Fruit fly (Drosophila melanogaster): ENCODE measurements around the gene dyl.

dyl gene

DNA sequence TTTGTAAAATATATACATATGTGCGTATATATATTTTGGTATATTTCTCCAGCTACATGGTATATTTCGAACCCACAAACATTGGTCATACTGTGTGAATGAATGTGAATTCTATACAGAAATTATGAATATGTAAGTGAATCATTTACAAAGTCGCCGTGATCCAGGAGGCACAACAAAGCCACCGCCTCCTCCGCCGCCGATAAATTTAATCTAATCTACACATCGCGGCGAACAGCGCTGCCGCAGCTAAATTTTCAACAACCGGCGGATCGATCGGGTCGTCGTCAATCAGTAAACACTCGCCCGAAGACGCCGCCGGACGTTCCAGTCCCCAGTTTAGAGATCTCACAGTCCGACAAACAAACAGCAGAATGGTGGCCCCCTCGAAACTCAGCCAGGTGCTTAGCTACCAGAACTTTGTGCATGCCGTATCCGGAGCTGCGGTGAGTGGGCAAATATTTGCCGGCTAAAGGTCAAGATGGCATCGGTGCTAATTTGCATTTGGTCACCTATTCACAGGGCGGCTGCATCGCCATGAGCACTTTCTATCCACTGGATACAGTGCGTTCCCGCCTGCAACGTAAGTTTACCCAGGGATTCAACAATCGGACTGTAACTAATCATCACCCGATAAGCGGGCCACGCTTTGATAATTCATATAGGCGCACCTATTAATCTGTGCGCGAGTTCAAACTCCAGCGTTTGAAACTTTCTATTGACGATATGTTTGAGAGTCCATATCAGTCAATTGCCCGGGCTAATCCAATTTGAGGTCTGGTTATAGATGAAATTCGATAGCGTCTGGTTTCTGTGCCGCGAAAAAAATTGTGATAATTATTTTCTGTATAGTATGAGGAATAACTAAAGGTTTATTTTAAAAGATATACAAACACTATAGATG is 11.4 kb upstream of the dyl start, which contains the start of gene PMP34:
PMP34 (plus strand) TSS at position 79 of the 904 bp plus-strand sequence.
- TF ChIP-seq Hnf4 (GFP tag; optimal IDR thresholded peaks at IDR 0.05) (peak; percentile 13), Hr78 (GFP tag; optimal IDR thresholded peaks at IDR 0.05) (no peak), h (GFP tag; optimal IDR thresholded peaks at IDR 0.05) (peak; percentile 12), fru (GFP tag; optimal IDR thresholded peaks at IDR 0.05) (peak; percentile 64), dmrt93B (GFP tag; optimal IDR thresholded peaks at IDR 0.05) (no peak), usp (GFP tag; optimal IDR thresholded peaks at IDR 0.05) (no peak)

DNA sequence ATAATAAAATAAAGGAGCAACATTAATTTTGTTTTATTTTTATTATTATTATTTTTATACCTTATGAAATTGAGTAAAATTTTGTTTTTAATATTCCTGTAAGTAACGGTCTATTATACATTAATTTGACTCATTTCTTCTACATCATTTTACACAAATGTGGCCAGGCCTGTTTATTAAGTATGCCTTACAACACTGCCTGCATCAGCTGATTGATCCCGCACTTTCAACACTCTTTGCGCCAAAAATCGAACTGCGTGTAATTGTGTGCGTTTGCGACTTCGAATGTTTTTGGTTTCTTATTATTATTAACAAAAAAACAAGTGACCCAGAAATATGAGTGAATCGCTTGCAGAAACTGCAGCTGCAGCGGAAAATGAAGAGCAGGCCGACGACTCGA is 5.8 kb upstream of the dyl start, which contains the start of gene Claspin:
Claspin (plus strand) TSS at position 185 of the 400 bp plus-strand sequence.
- TF ChIP-seq usp (GFP tag; optimal IDR thresholded peaks at IDR 0.05) (no peak), foxo (GFP tag; optimal IDR thresholded peaks at IDR 0.05) (no peak), h (GFP tag; optimal IDR thresholded peaks at IDR 0.05) (no peak), GATAd (GFP tag; optimal IDR thresholded peaks at IDR 0.05) (no peak), ey (GFP tag; optimal IDR thresholded peaks at IDR 0.05) (peak; percentile 33), dmrt93B (GFP tag; optimal IDR thresholded peaks at IDR 0.05) (no peak), Dif (GFP tag; optimal IDR thresholded peaks at IDR 0.05; ENCODE audit: partially characterized antibody) (no peak), Hr78 (GFP tag; optimal IDR thresholded peaks at IDR 0.05) (no peak), Jra (GFP tag; optimal IDR thresholded peaks at IDR 0.05) (peak; percentile 18), woc (GFP tag; optimal IDR thresholded peaks at IDR 0.05) (no peak), CG32264 (GFP tag; optimal IDR thresholded peaks at IDR 0.05) (no peak), Rel (GFP tag; optimal IDR thresholded peaks at IDR 0.05) (no peak), Rel (tag; optimal IDR thresholded peaks at IDR 0.05) (no peak), HLH106 (tag; optimal IDR thresholded peaks at IDR 0.05) (peak; percentile 16), brk (GFP tag; optimal IDR thresholded peaks at IDR 0.05) (no peak), sv (GFP tag; optimal IDR thresholded peaks at IDR 0.05) (peak; percentile 29), tai (GFP tag; optimal IDR thresholded peaks at IDR 0.05) (peak; percentile 57), pan (optimal IDR thresholded peaks at IDR 0.05) (no peak), jim (GFP tag; optimal IDR thresholded peaks at IDR 0.05) (no peak), dsf (GFP tag; optimal IDR thresholded peaks at IDR 0.05; ENCODE audit: borderline replicate concordance) (peak; percentile 64), rgr (GFP tag; optimal IDR thresholded peaks at IDR 0.05) (peak; percentile 72), Myc (optimal IDR thresholded peaks at IDR 0.05) (no peak), CrebA (GFP tag; optimal IDR thresholded peaks at IDR 0.05; ENCODE audit: borderline replicate concordance) (no peak), psq (GFP tag; optimal IDR thresholded peaks at IDR 0.05) (peak; percentile 25), OdsH (GFP tag; optimal IDR thresholded peaks at IDR 0.05) (peak; percentile 42), fru (GFP tag; optimal IDR thresholded peaks at IDR 0.05) (peak; percentile 50), Hr83 (GFP tag; optimal IDR thresholded peaks at IDR 0.05; ENCODE audit: poor library complexity, severe bottlenecking) (peak; percentile 89), Vsx2 (GFP tag; optimal IDR thresholded peaks at IDR 0.05; ENCODE audit: partially characterized antibody) (no peak), Mio (GFP tag; optimal IDR thresholded peaks at IDR 0.05) (no peak), Hnf4 (GFP tag; optimal IDR thresholded peaks at IDR 0.05) (peak; percentile 75), Sp1 (GFP tag; optimal IDR thresholded peaks at IDR 0.05) (no peak)

DNA sequence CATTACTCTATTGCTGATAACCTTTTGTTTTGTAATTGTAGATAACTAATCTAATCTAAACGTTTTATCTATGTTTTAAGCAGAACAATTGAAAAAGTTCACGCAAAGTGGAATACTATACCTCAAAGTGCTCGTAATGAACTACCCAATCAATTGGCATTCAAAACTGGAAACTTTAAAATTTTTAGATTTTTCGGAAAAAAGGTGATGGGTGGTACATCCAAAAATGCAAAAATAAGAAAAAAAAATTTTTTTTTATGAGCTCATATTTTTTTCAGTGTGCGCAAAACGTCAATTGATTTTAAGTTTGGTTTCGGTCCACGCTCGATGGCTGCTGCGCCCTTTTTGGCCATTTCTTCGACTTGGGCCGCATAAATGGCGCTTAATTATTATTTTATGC is 3.1 kb upstream of the dyl start:
- no peak for TF ChIP-seq HLH106 (tag; optimal IDR thresholded peaks at IDR 0.05)
- TF ChIP-seq Hr78 (GFP tag; optimal IDR thresholded peaks at IDR 0.05) = no peak
- no peak for TF ChIP-seq Dif (GFP tag; optimal IDR thresholded peaks at IDR 0.05; ENCODE audit: partially characterized antibody)
- TF ChIP-seq Mio (GFP tag; optimal IDR thresholded peaks at IDR 0.05) = no peak
- TF ChIP-seq h (GFP tag; optimal IDR thresholded peaks at IDR 0.05) = no peak

DNA sequence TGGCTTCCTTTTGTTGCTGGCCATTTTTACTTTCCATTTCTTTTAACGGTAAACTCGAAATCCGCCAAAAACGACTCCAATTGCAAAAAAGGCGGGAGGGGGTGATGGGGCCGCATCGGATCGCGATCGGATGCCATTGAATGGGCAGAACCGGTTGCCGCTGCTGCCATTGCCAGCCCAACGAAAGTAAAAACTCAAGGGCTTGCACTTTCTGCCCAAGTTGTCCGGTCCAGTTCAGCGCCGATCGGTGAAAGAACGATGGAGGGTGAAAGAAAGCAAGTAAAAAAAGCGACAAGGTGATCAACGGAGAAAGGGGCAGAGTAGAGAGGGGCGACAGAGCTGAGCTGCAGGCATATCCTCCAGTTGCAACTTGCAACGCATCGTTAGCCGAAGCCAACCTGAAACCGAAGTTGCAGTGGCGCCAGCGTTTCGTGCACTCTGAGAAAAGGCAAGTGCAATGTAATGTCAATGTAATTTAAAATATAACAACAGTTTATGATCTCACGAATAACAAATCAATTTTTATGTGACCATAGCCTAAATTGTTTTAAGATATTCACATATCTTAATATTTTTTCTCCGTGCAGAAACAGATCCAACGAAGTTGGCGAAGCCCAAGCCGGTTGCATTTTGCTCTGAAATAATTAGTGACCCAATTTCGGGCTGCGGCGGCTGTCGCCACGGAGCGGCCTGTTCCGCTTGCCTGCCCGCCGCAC is 3.1 kb downstream of the dyl start:
- TF ChIP-seq dmrt93B (GFP tag; optimal IDR thresholded peaks at IDR 0.05) (peak; percentile 34), psq (GFP tag; optimal IDR thresholded peaks at IDR 0.05) (peak; percentile 46), Rel (GFP tag; optimal IDR thresholded peaks at IDR 0.05) (no peak), Rel (tag; optimal IDR thresholded peaks at IDR 0.05) (no peak), woc (GFP tag; optimal IDR thresholded peaks at IDR 0.05) (peak; percentile 31), ey (GFP tag; optimal IDR thresholded peaks at IDR 0.05) (peak; percentile 68), rgr (GFP tag; optimal IDR thresholded peaks at IDR 0.05) (peak; percentile 63), HLH106 (tag; optimal IDR thresholded peaks at IDR 0.05) (peak; percentile 68), lola (GFP tag; optimal IDR thresholded peaks at IDR 0.05) (no peak), Hnf4 (GFP tag; optimal IDR thresholded peaks at IDR 0.05) (no peak), tai (GFP tag; optimal IDR thresholded peaks at IDR 0.05) (no peak), Vsx2 (GFP tag; optimal IDR thresholded peaks at IDR 0.05; ENCODE audit: partially characterized antibody) (no peak), h (GFP tag; optimal IDR thresholded peaks at IDR 0.05) (peak; percentile 77), Dif (GFP tag; optimal IDR thresholded peaks at IDR 0.05; ENCODE audit: partially characterized antibody) (no peak), GATAd (GFP tag; optimal IDR thresholded peaks at IDR 0.05) (no peak), usp (GFP tag; optimal IDR thresholded peaks at IDR 0.05) (no peak), Abd-B (GFP tag; optimal IDR thresholded peaks at IDR 0.05) (no peak), fru (GFP tag; optimal IDR thresholded peaks at IDR 0.05) (peak; percentile 75), CG9705 (GFP tag; optimal IDR thresholded peaks at IDR 0.05) (no peak), sage (GFP tag; optimal IDR thresholded peaks at IDR 0.05) (no peak), br (GFP tag; optimal IDR thresholded peaks at IDR 0.05) (peak; percentile 59), jim (GFP tag; optimal IDR thresholded peaks at IDR 0.05) (no peak), N (GFP tag; optimal IDR thresholded peaks at IDR 0.05) (no peak), pan (optimal IDR thresholded peaks at IDR 0.05) (no peak), OdsH (GFP tag; optimal IDR thresholded peaks at IDR 0.05) (peak; percentile 60), Sp1 (GFP tag; optimal IDR thresholded peaks at IDR 0.05) (peak; percentile 65), foxo (GFP tag; optimal IDR thresholded peaks at IDR 0.05) (peak in 1 of 2 experiments; percentile 61)
